Worm (Caenorhabditis elegans) whole organism, young adult: ENCODE data around the gene dylt-2.

Experiments
- B0019.2 ChIP-seq: fragments of 200-800 bp; sonication (Bioruptor generic); conservative IDR thresholded peaks from 2 replicates; pipeline ENCODE4 v1.3.6; 2022; ENCODE audit warnings: missing genetic modification reagents, missing genetic modification characterization, missing compliant biosample characterization
- B0261.1 ChIP-seq: sonication (generic microtip); optimal IDR thresholded peaks from 2 replicates; lab custom pipeline; 2016; ENCODE audit warnings: mild to moderate bottlenecking, missing genetic modification characterization, moderate library complexity, missing compliant biosample characterization
- D2030.7 ChIP-seq: fragments of 200-800 bp; sonication (Bioruptor generic); IDR thresholded peaks from 2 replicates; pipeline ENCODE4 v1.3.6; 2022; ENCODE audit warnings: missing genetic modification reagents, missing genetic modification characterization, missing compliant biosample characterization
- F57C9.4 ChIP-seq: sonication (generic microtip); optimal IDR thresholded peaks from 2 replicates; lab custom pipeline; 2017; ENCODE audit warnings: mild to moderate bottlenecking, missing genetic modification characterization, missing compliant biosample characterization
- K11D2.4 ChIP-seq: fragments of 200-800 bp; sonication (Bioruptor generic); IDR thresholded peaks from 2 replicates; pipeline ENCODE4 v1.3.6; 2022; ENCODE audit warnings: missing genetic modification reagents, missing genetic modification characterization, missing compliant biosample characterization
- Y53G8AR.9 ChIP-seq: fragments of 200-800 bp; sonication (Bioruptor generic); conservative IDR thresholded peaks from 2 replicates; pipeline ENCODE4 v1.3.6; 2022; ENCODE audit warnings: missing genetic modification reagents, missing genetic modification characterization, missing compliant biosample characterization
- Y56A3A.18 ChIP-seq: fragments of 200-800 bp; sonication (Bioruptor generic); IDR thresholded peaks from 2 replicates; pipeline ENCODE4 v1.3.6; 2022; ENCODE audit warnings: missing genetic modification reagents, missing genetic modification characterization, missing compliant biosample characterization
- attf-5 ChIP-seq: fragments of 200-800 bp; sonication (Bioruptor generic); optimal IDR thresholded peaks from 2 replicates; lab custom pipeline; 2018; ENCODE audit warnings: mild to moderate bottlenecking, missing genetic modification characterization, missing compliant biosample characterization
- cebp-1 ChIP-seq, 2 experiments: fragments of 200-800 bp in 1 of 2; sonication (Bioruptor generic) in 1 of 2; sonication (generic microtip) in 1 of 2; IDR thresholded peaks in 1 of 2; optimal IDR thresholded peaks in 1 of 2; 2 replicates each; pipeline versions ENCODE4 v1.3.6 to Lab custom; 2017 to 2022; ENCODE audit warnings: missing compliant biosample characterization in 2 of 2, missing genetic modification characterization in 2 of 2, mild to moderate bottlenecking in 1 of 2, missing genetic modification reagents in 1 of 2, moderate library complexity in 1 of 2
- ceh-100 ChIP-seq: fragments of 200-800 bp; sonication (Bioruptor generic); IDR thresholded peaks from 2 replicates; pipeline ENCODE4 v1.3.6; 2022; ENCODE audit warnings: missing genetic modification reagents, missing genetic modification characterization, missing compliant biosample characterization
- die-1 ChIP-seq: sonication (generic microtip); optimal IDR thresholded peaks from 2 replicates; lab custom pipeline; 2016; ENCODE audit warnings: missing genotype, mild to moderate bottlenecking, missing genetic modification characterization, missing compliant biosample characterization
- dox-1 ChIP-seq: fragments of 200-800 bp; sonication (Bioruptor generic); IDR thresholded peaks from 2 replicates; pipeline ENCODE4 v1.3.6; 2022; ENCODE audit warnings: missing genetic modification reagents, missing genetic modification characterization, missing compliant biosample characterization
- efl-1 ChIP-seq: fragments of 150-350 bp; optimal IDR thresholded peaks from 2 replicates; lab custom pipeline; 2014; ENCODE audit warnings: missing biosample characterization, missing genetic modification reagents, missing genetic modification characterization
- egl-18 ChIP-seq: fragments of 200-800 bp; sonication (Bioruptor generic); IDR thresholded peaks from 2 replicates; pipeline ENCODE4 v1.3.6; 2022; ENCODE audit warnings: missing genetic modification reagents, missing genetic modification characterization, missing compliant biosample characterization
- egrh-3 ChIP-seq: fragments of 200-800 bp; sonication (Bioruptor generic); IDR thresholded peaks from 2 replicates; pipeline ENCODE4 v1.3.6; 2022; ENCODE audit warnings: missing genetic modification reagents, missing genetic modification characterization, missing compliant biosample characterization
- ekl-4 ChIP-seq: fragments of 200-800 bp; sonication (Bioruptor generic); IDR thresholded peaks from 2 replicates; pipeline ENCODE4 v1.3.6; 2022; ENCODE audit warnings: missing genetic modification reagents, missing genetic modification characterization, missing compliant biosample characterization
- fkh-3 ChIP-seq: sonication (generic microtip); optimal IDR thresholded peaks from 2 replicates; lab custom pipeline; 2016; ENCODE audit warnings: mild to moderate bottlenecking, missing genetic modification characterization, missing compliant biosample characterization
- gei-17 ChIP-seq: fragments of 200-800 bp; sonication (Bioruptor generic); optimal IDR thresholded peaks from 2 replicates; lab custom pipeline; 2018; ENCODE audit warnings: mild to moderate bottlenecking, missing genetic modification characterization, missing compliant biosample characterization
- him-1 ChIP-seq: sonication (generic microtip); optimal IDR thresholded peaks from 2 replicates; lab custom pipeline; 2016; ENCODE audit warnings: missing genotype, missing genetic modification reagents, missing genetic modification characterization, missing compliant biosample characterization
- hrde-1 ChIP-seq: sonication (generic microtip); optimal IDR thresholded peaks from 2 replicates; lab custom pipeline; 2016; ENCODE audit warnings: missing genetic modification characterization, mild to moderate bottlenecking, missing compliant biosample characterization, moderate library complexity, missing genotype, missing genetic modification reagents, borderline replicate concordance
- hsf-1 ChIP-seq: fragments of 200-800 bp; sonication (Bioruptor generic); IDR thresholded peaks from 2 replicates; pipeline ENCODE4 v1.3.6; 2022; ENCODE audit warnings: missing genetic modification reagents, missing genetic modification characterization, missing compliant biosample characterization
- lir-1 ChIP-seq: fragments of 200-800 bp; sonication (Bioruptor generic); conservative IDR thresholded peaks from 2 replicates; pipeline ENCODE4 v1.3.6; 2022; ENCODE audit warnings: missing genetic modification reagents, missing genetic modification characterization, missing compliant biosample characterization
- madf-10 ChIP-seq: sonication (generic microtip); optimal IDR thresholded peaks from 2 replicates; lab custom pipeline; 2016; ENCODE audit warnings: mild to moderate bottlenecking, missing genetic modification characterization, missing compliant biosample characterization
- madf-3 ChIP-seq: fragments of 200-800 bp; sonication (Bioruptor generic); IDR thresholded peaks from 2 replicates; pipeline ENCODE4 v1.3.6; 2022; ENCODE audit warnings: missing genetic modification reagents, missing genetic modification characterization, missing compliant biosample characterization
- madf-6 ChIP-seq: fragments of 200-800 bp; sonication (Bioruptor generic); IDR thresholded peaks from 2 replicates; pipeline ENCODE4 v1.3.6; 2022; ENCODE audit warnings: missing genetic modification reagents, missing genetic modification characterization, missing compliant biosample characterization
- mcd-1 ChIP-seq: fragments of 200-800 bp; sonication (Bioruptor generic); IDR thresholded peaks from 2 replicates; pipeline ENCODE4 v1.3.6; 2022; ENCODE audit warnings: missing genetic modification reagents, missing genetic modification characterization, missing compliant biosample characterization
- nfya-2 ChIP-seq: fragments of 200-800 bp; sonication (Bioruptor generic); IDR thresholded peaks from 2 replicates; pipeline ENCODE4 v1.3.6; 2022; ENCODE audit warnings: missing genetic modification reagents, missing genetic modification characterization, missing compliant biosample characterization
- nhr-120 ChIP-seq: fragments of 200-800 bp; sonication (Bioruptor generic); IDR thresholded peaks from 2 replicates; pipeline ENCODE4 v1.3.6; 2022; ENCODE audit warnings: missing genetic modification characterization, missing compliant biosample characterization
- nhr-80 ChIP-seq: sonication (generic microtip); optimal IDR thresholded peaks from 2 replicates; lab custom pipeline; 2016; ENCODE audit warnings: missing genetic modification characterization, missing compliant biosample characterization
- nhr-90 ChIP-seq: sonication (generic microtip); optimal IDR thresholded peaks from 2 replicates; lab custom pipeline; 2016; ENCODE audit warnings: missing genotype, mild to moderate bottlenecking, missing genetic modification characterization, missing compliant biosample characterization
- pbrm-1 ChIP-seq: fragments of 200-800 bp; sonication (Bioruptor generic); IDR thresholded peaks from 2 replicates; pipeline ENCODE4 v1.3.6; 2022; ENCODE audit warnings: missing genetic modification reagents, missing genetic modification characterization, missing compliant biosample characterization
- pha-4 ChIP-seq: fragments of 150-350 bp; sonication (generic microtip); optimal IDR thresholded peaks from 2 replicates; lab custom pipeline; 2014; ENCODE audit warnings: missing biosample characterization, missing genetic modification reagents, missing genetic modification characterization
- rcor-1 ChIP-seq: fragments of 200-800 bp; sonication (Bioruptor generic); IDR thresholded peaks from 2 replicates; pipeline ENCODE4 v1.3.6; 2022; ENCODE audit warnings: missing genetic modification reagents, missing genetic modification characterization, missing compliant biosample characterization
- snpc-3.4 ChIP-seq: sonication (generic microtip); optimal IDR thresholded peaks from 2 replicates; lab custom pipeline; 2017; ENCODE audit warnings: missing genetic modification characterization, mild to moderate bottlenecking, missing compliant biosample characterization, antibody characterized with exemption, moderate library complexity, missing genotype, missing genetic modification reagents
- snpc-4 ChIP-seq, 5 experiments: fragments of 150-350 bp in 1 of 5; sonication (generic microtip) in 4 of 5; optimal IDR thresholded peaks; 2 replicates each; lab custom pipeline; 2014 to 2018; ENCODE audit warnings: missing genetic modification characterization in 5 of 5, missing biosample characterization in 3 of 5, antibody characterized with exemption in 2 of 5, mild to moderate bottlenecking in 2 of 5, missing compliant biosample characterization in 2 of 5, missing genotype in 2 of 5, moderate library complexity in 2 of 5, missing genetic modification reagents in 1 of 5
- tbx-9 ChIP-seq: sonication (generic microtip); optimal IDR thresholded peaks from 2 replicates; lab custom pipeline; 2016; ENCODE audit warnings: borderline replicate concordance, missing genetic modification characterization, inconsistent platforms, missing compliant biosample characterization
- tlf-1 ChIP-seq: fragments of 200-800 bp; sonication (Bioruptor generic); optimal IDR thresholded peaks from 2 replicates; lab custom pipeline; 2018; ENCODE audit warnings: mild to moderate bottlenecking, missing genetic modification characterization, missing compliant biosample characterization
- zim-3 ChIP-seq: sonication (generic microtip); optimal IDR thresholded peaks from 2 replicates; lab custom pipeline; 2017; ENCODE audit warnings: mild to moderate bottlenecking, missing genetic modification characterization, moderate library complexity, missing compliant biosample characterization
- ztf-18 ChIP-seq: sonication (generic microtip); optimal IDR thresholded peaks from 2 replicates; lab custom pipeline; 2016; ENCODE audit warnings: missing genotype, mild to moderate bottlenecking, missing genetic modification characterization, missing compliant biosample characterization
- ztf-25 ChIP-seq: fragments of 200-800 bp; sonication (Bioruptor generic); IDR thresholded peaks from 2 replicates; pipeline ENCODE4 v1.3.6; 2022; ENCODE audit warnings: missing genetic modification reagents, missing genetic modification characterization, missing compliant biosample characterization
- ztf-26 ChIP-seq: sonication (generic microtip); optimal IDR thresholded peaks from 2 replicates; lab custom pipeline; 2017; ENCODE audit warnings: missing genetic modification characterization, missing compliant biosample characterization

Gene dylt-2

DNA sequence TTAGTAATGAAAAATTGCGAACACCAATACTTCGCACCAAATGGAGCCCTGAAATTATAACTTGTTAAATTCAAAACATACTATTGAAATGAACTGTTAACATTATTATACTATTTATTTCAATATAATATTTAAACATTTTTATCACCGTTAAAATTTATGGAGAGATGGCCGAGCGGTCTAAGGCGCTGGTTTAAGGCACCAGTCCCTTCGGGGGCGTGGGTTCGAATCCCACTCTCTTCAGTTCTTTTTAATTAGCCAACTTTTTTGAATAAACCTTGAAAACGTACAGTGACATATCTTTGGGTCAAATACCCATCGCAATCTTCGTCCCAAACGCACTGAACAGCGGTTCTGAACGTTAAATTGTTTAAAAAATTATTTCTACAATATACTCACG lies 570 bp downstream of the dylt-2 start (continued):
- peak; percentile 75 for TF ChIP-seq die-1 (tag; lab: Kevin White, UChicago)
- peak; percentile 68 for TF ChIP-seq him-1 (tag; lab: Kevin White, UChicago)
- TF ChIP-seq efl-1: peak; percentile 8
- peak; percentile 64; the same call in 1 of the 2 replicates for TF ChIP-seq D2030.7
- TF ChIP-seq attf-5 (GFP tag; lab: Kevin White, UChicago): no peak
- 0 out of 2 replicates have a peak, but pooled peaks have one; percentile 7 for TF ChIP-seq egrh-3 (GFP tag; lab: Robert Waterston, UW)
- no peak for TF ChIP-seq zim-3 (tag; lab: Kevin White, UChicago)
- no peak for TF ChIP-seq cebp-1 (GFP tag; IDR thresholded peaks at IDR 0.05; lab: Robert Waterston, UW)
- TF ChIP-seq cebp-1 (tag; optimal IDR thresholded peaks at IDR 0.05; lab: Kevin White, UChicago): peak; percentile 43
- peak; percentile 56 for TF ChIP-seq madf-10 (tag; lab: Kevin White, UChicago)
- TF ChIP-seq nhr-120 (GFP tag; lab: Robert Waterston, UW): 0 out of 2 replicates have a peak, but pooled peaks have one; percentile 26
- peak; percentile 46; the same call in 1 of the 2 replicates for TF ChIP-seq dox-1 (GFP tag; lab: Robert Waterston, UW)
- peak; percentile 62 for TF ChIP-seq ztf-18
- TF ChIP-seq Y56A3A.18: 0 out of 2 replicates have a peak, but pooled peaks have one; percentile 49
- peak; percentile 57; the same call in 1 of the 2 replicates for TF ChIP-seq pbrm-1
- peak; percentile 59 for TF ChIP-seq nhr-90 (tag; lab: Kevin White, UChicago)
- no peak for TF ChIP-seq tlf-1 (GFP tag; lab: Kevin White, UChicago)
- TF ChIP-seq hsf-1 (GFP tag; lab: Robert Waterston, UW): no peak
- no peak for TF ChIP-seq B0019.2 (GFP tag; lab: Robert Waterston, UW)
- peak; percentile 45 for TF ChIP-seq fkh-3
- 0 out of 2 replicates have a peak, but pooled peaks have one; percentile 24 for TF ChIP-seq rcor-1
- TF ChIP-seq ztf-26: peak; percentile 41
- TF ChIP-seq, all 124 proteins: peak for 42

DNA sequence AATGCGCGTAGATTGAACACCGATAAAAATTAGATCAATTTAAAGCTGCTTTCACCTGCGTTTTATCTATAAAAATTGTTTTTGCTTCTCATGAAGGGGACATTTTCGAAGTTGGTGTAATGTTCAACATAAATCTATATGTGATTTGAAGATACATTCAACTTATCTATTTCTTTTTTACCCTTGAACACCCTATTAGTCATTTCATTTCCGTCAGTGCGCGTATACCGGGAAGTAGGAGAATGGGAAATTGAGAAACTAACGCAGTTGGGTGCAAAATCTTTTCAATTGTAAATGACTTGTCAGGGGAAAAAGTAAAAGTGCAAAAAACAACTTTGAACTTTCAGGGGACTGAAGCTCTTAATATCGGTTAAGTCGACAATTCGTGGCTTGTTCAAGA lies 5.0 kb downstream of the dylt-2 start:
- no peak for TF ChIP-seq pha-4 (tag; lab: Kevin White, UChicago)
- no peak for TF ChIP-seq egl-18 (GFP tag; lab: Robert Waterston, UW)
- TF ChIP-seq nhr-80: no peak
- no peak for TF ChIP-seq gei-17 (GFP tag; lab: Kevin White, UChicago)
- TF ChIP-seq lir-1 (GFP tag; lab: Robert Waterston, UW): no peak
- no peak for TF ChIP-seq ztf-25 (GFP tag; lab: Robert Waterston, UW)
- TF ChIP-seq madf-6 (GFP tag; lab: Robert Waterston, UW): no peak
- TF ChIP-seq F57C9.4 (tag; lab: Kevin White, UChicago): no peak
- TF ChIP-seq K11D2.4 (GFP tag; lab: Robert Waterston, UW): no peak
- TF ChIP-seq, all 124 proteins: peak for 0

ce11 chrX:8934246-8934645 lies 5.7 kb downstream of the dylt-2 start:
- TF ChIP-seq nhr-80: peak; percentile 57
- TF ChIP-seq hrde-1: no peak

- TF ChIP-seq snpc-4 (GFP tag; optimal IDR thresholded peaks at IDR 0.05; lab: Kevin White, UChicago) (no peak), snpc-4 (tag; optimal IDR thresholded peaks at IDR 0.05; lab: Kevin White, UChicago) (no peak), Y53G8AR.9 (GFP tag; lab: Robert Waterston, UW) (no peak), fkh-3 (no peak), mcd-1 (GFP tag; lab: Robert Waterston, UW) (no peak), nfya-2 (GFP tag; lab: Robert Waterston, UW) (no peak), madf-3 (GFP tag; lab: Robert Waterston, UW) (no peak), madf-10 (tag; lab: Kevin White, UChicago) (no peak), dox-1 (GFP tag; lab: Robert Waterston, UW) (no peak), tbx-9 (no peak), B0261.1 (tag; lab: Kevin White, UChicago) (no peak), ekl-4 (no peak), ceh-100 (GFP tag; lab: Robert Waterston, UW) (no peak), snpc-3.4 (tag; lab: Kevin White, UChicago) (no peak), lir-1 (GFP tag; lab: Robert Waterston, UW) (no peak)
These were observed 6.5 kb downstream of the dylt-2 start for ce11 chrX:8933508-8933907.
